Worm (Caenorhabditis elegans) whole organism, L4/young adult: ENCODE results near the gene vhl-1.

Source experiments
- dao-5 ChIP-seq: sonication (generic microtip); optimal IDR thresholded peaks from 2 replicates; lab custom pipeline; 2016; ENCODE audit warnings: missing genotype, missing genetic modification characterization, moderate library complexity, missing compliant biosample characterization
- him-1 ChIP-seq: sonication (generic microtip); optimal IDR thresholded peaks from 2 replicates; lab custom pipeline; 2016; ENCODE audit warnings: missing genotype, missing genetic modification reagents, missing genetic modification characterization, missing compliant biosample characterization

DNA sequence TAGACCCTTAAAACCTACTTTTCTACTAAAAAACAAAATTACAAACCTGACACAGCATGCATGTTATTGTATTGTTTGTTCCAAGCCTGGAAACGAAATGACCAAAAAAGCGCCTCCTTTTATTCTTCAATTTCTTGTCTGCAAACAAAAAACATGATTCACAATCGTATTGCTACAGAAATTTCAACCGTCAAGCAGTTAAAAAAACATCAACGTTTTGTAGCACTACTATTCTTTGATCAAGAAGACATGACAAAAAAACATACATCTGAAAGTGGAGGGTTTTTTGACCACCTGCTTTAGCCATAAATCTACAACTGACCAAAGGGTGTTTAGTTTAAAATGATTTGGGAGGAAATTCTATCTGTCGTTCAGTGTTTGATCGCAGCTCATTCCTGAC, 26.0 kb upstream of the vhl-1 start, which contains the start of gene F38B2.6:
- TF ChIP-seq him-1: no peak
- TF ChIP-seq dao-5 (tag; lab: Kevin White, UChicago): no peak
